Worm (Caenorhabditis elegans) whole organism, mixed stage, embryonic: Measurements from ENCODE around the gene eelo-1.

Experiments
- bed-3 ChIP-seq: fragments of 200-800 bp; sonication (Bioruptor generic); optimal IDR thresholded peaks from 3 replicates; lab custom pipeline; 2018; ENCODE audit warnings: mild to moderate bottlenecking, missing genetic modification characterization, moderate library complexity, missing compliant biosample characterization
- blmp-1 ChIP-seq: fragments of 150-350 bp; optimal IDR thresholded peaks from 2 replicates; lab custom pipeline; 2014; ENCODE audit warnings: missing biosample characterization, missing genetic modification characterization
- ceh-39 ChIP-seq: fragments of 150-350 bp; optimal IDR thresholded peaks from 2 replicates; lab custom pipeline; 2014; ENCODE audit warnings: missing biosample characterization, missing genetic modification characterization
- ceh-43 ChIP-seq: fragments of 200-800 bp; sonication (Bioruptor generic); optimal IDR thresholded peaks from 2 replicates; lab custom pipeline; 2018; ENCODE audit warnings: mild to moderate bottlenecking, missing genetic modification characterization, moderate library complexity, missing compliant biosample characterization
- ces-1 ChIP-seq: fragments of 150-350 bp; optimal IDR thresholded peaks from 2 replicates; lab custom pipeline; 2014; ENCODE audit warnings: missing biosample characterization, missing genetic modification reagents, missing genetic modification characterization
- cnd-1 ChIP-seq: fragments of 200-800 bp; sonication (Bioruptor generic); optimal IDR thresholded peaks from 2 replicates; lab custom pipeline; 2018; ENCODE audit warnings: mild to moderate bottlenecking, missing genetic modification characterization, missing compliant biosample characterization
- elt-1 ChIP-seq: sonication (generic microtip); optimal IDR thresholded peaks from 2 replicates; lab custom pipeline; 2017; ENCODE audit warnings: missing genetic modification characterization, mild to moderate bottlenecking, missing compliant biosample characterization, antibody characterized with exemption, moderate library complexity, borderline replicate concordance; ENCODE audit not compliant: insufficient read depth
- ham-2 ChIP-seq: fragments of 200-800 bp; sonication (Bioruptor generic); optimal IDR thresholded peaks from 2 replicates; lab custom pipeline; 2018; ENCODE audit warnings: mild to moderate bottlenecking, missing genetic modification characterization, missing compliant biosample characterization
- hlh-1 ChIP-seq: fragments of 150-350 bp; optimal IDR thresholded peaks from 2 replicates; lab custom pipeline; 2014; ENCODE audit warnings: missing biosample characterization, missing genetic modification reagents, missing genetic modification characterization
- lin-13 ChIP-seq: fragments of 150-350 bp; optimal IDR thresholded peaks from 2 replicates; lab custom pipeline; 2014; ENCODE audit warnings: missing biosample characterization, missing genetic modification characterization
- lin-32 ChIP-seq: fragments of 200-800 bp; sonication (Bioruptor generic); optimal IDR thresholded peaks from 2 replicates; lab custom pipeline; 2018; ENCODE audit warnings: mild to moderate bottlenecking, missing genetic modification characterization, missing compliant biosample characterization
- lsy-2 ChIP-seq: fragments of 150-350 bp; optimal IDR thresholded peaks from 2 replicates; lab custom pipeline; 2014; ENCODE audit warnings: missing biosample characterization, missing genetic modification characterization
- mep-1 ChIP-seq: fragments of 150-350 bp; optimal IDR thresholded peaks from 2 replicates; lab custom pipeline; 2017; ENCODE audit warnings: missing biosample characterization, missing genetic modification reagents, missing genetic modification characterization, inconsistent platforms
- mls-2 ChIP-seq: sonication (generic microtip); optimal IDR thresholded peaks from 2 replicates; lab custom pipeline; 2016; ENCODE audit warnings: mild to moderate bottlenecking, missing genetic modification characterization, moderate library complexity, missing compliant biosample characterization
- nhr-12 ChIP-seq: fragments of 150-350 bp; optimal IDR thresholded peaks from 2 replicates; lab custom pipeline; 2014; ENCODE audit warnings: missing biosample characterization, missing genetic modification characterization
- nhr-2 ChIP-seq: fragments of 150-350 bp; optimal IDR thresholded peaks from 2 replicates; lab custom pipeline; 2014; ENCODE audit warnings: missing biosample characterization, missing genetic modification characterization
- nhr-237 ChIP-seq: fragments of 150-350 bp; optimal IDR thresholded peaks from 2 replicates; lab custom pipeline; 2014; ENCODE audit warnings: missing biosample characterization, missing genetic modification characterization
- nhr-28 ChIP-seq: fragments of 150-350 bp; optimal IDR thresholded peaks from 2 replicates; lab custom pipeline; 2014; ENCODE audit warnings: missing biosample characterization, missing genetic modification characterization
- nhr-76 ChIP-seq: sonication (generic microtip); optimal IDR thresholded peaks from 2 replicates; lab custom pipeline; 2017; ENCODE audit warnings: missing biosample characterization, missing genetic modification characterization
- pha-4 ChIP-seq: fragments of 150-350 bp; optimal IDR thresholded peaks from 2 replicates; lab custom pipeline; 2018; ENCODE audit warnings: missing biosample characterization, missing genetic modification reagents, missing genetic modification characterization
- sem-2 ChIP-seq: fragments of 200-800 bp; sonication (Bioruptor generic); optimal IDR thresholded peaks from 2 replicates; lab custom pipeline; 2018; ENCODE audit warnings: mild to moderate bottlenecking, missing genetic modification characterization, missing compliant biosample characterization
- sptf-1 ChIP-seq: sonication (generic microtip); optimal IDR thresholded peaks from 2 replicates; lab custom pipeline; 2017; ENCODE audit warnings: mild to moderate bottlenecking, missing genetic modification characterization, moderate library complexity, missing compliant biosample characterization
- tbx-8 ChIP-seq: fragments of 200-800 bp; sonication (Bioruptor generic); optimal IDR thresholded peaks from 2 replicates; lab custom pipeline; 2018; ENCODE audit warnings: mild to moderate bottlenecking, missing genetic modification characterization, moderate library complexity, missing compliant biosample characterization
- unc-120 ChIP-seq: sonication (generic microtip); optimal IDR thresholded peaks from 2 replicates; lab custom pipeline; 2017; ENCODE audit warnings: missing genetic modification characterization, missing compliant biosample characterization; ENCODE audit not compliant: poor library complexity, severe bottlenecking
- unc-39 ChIP-seq: fragments of 150-350 bp; optimal IDR thresholded peaks from 2 replicates; lab custom pipeline; 2014; ENCODE audit warnings: missing biosample characterization, missing genetic modification characterization
- unc-62 ChIP-seq: fragments of 150-350 bp; optimal IDR thresholded peaks from 2 replicates; lab custom pipeline; 2014; ENCODE audit warnings: missing biosample characterization, missing genetic modification reagents, missing genetic modification characterization
- zip-8 ChIP-seq: fragments of 150-350 bp; optimal IDR thresholded peaks from 2 replicates; lab custom pipeline; 2014; ENCODE audit warnings: missing biosample characterization, missing genetic modification characterization
- ztf-11 ChIP-seq: fragments of 150-350 bp; optimal IDR thresholded peaks from 2 replicates; lab custom pipeline; 2014; ENCODE audit warnings: missing biosample characterization, missing genetic modification characterization

eelo-1 gene

DNA sequence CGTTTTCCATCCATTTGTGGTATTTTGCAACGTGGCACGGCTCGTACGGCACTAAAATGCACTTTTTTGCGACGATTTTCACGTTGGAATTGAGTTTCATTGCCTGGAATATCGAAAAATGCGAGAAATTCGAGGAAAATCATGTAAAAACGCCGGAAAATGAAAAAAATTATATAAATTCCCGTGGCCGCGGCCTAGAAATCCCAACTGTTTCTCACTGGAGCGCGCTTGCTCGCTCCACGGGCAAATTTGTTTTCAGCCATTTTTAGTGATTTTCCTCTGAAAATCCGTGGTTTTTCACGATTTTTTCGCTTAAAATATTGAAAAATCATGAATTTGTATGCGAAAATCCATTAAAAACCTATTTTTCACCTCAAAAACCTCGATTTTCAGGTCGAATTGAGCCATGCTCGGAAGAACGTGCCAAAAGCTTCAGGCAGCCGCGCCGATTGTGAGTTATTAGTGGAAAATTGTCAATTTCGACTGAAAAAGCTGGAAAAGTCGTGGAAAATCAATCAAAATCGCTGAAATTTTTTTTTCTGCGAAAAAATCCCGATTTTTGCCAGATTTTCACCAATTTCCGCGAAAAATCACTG is 18.1 kb downstream of the eelo-1 start, which contains the start of the genes Y67D2.5 and cisd-3.2:
Gene Y67D2.5, minus strand, starts transcription at position 145 of the 596 bp plus-strand sequence.
Gene cisd-3.2, plus strand, starts transcription at position 394 of the 596 bp plus-strand sequence.
- TF ChIP-seq nhr-237 (peak; percentile 16), ces-1 (peak; percentile 3), pha-4 (tag; lab: Kevin White, UChicago) (no peak)

- TF ChIP-seq zip-8 (tag; lab: Kevin White, UChicago) (peak; percentile 74), mls-2 (tag; lab: Kevin White, UChicago) (no peak)
- TF ChIP-seq, all 35 proteins: peak for 1
These were observed 19.0 kb downstream of the eelo-1 start for ce11 chrIII:1539366-1539765.

DNA sequence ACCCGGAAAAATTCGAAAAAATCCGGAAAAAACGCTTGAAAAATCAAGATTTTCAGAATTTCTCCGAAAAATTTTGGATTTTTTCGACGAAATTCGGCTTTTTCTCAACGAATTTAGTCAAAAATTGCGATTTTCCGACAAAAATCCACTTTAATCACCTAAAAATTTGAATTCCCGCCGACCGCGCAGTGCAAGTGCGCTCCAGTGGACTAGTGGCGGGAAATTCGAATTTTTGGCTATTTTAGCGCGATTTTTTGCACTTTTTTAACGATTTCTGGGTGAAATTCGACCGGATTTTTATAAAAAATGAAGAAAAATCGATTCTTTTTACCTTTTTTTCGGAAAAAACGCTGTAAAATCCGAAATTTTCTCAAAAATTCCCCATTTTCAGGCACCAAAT is 23.9 kb downstream of the eelo-1 start:
- TF ChIP-seq blmp-1 (tag; lab: Kevin White, UChicago) (no peak), nhr-12 (tag; lab: Kevin White, UChicago) (no peak), unc-39 (tag; lab: Kevin White, UChicago) (no peak), mls-2 (tag; lab: Kevin White, UChicago) (no peak), tbx-8 (no peak), sptf-1 (tag; lab: Kevin White, UChicago) (no peak), ztf-11 (no peak), zip-8 (tag; lab: Kevin White, UChicago) (no peak), lin-32 (GFP tag; lab: Kevin White, UChicago) (no peak), ceh-43 (no peak), bed-3 (GFP tag; lab: Kevin White, UChicago) (no peak)

- TF ChIP-seq pha-4 (tag; lab: Kevin White, UChicago) = no peak
- peak; percentile 7 for TF ChIP-seq lsy-2 (tag; lab: Kevin White, UChicago)
- no peak for TF ChIP-seq sem-2 (GFP tag; lab: Kevin White, UChicago)
- no peak for TF ChIP-seq sptf-1 (tag; lab: Kevin White, UChicago)
These were observed 24.7 kb downstream of the eelo-1 start, which contains the start of gene mtg-1 for ce11 chrIII:1533615-1534014. Gene mtg-1 (plus strand): TSS chrIII:1533774.

- no peak for TF ChIP-seq cnd-1
- peak; percentile 25 for TF ChIP-seq lin-13 (tag; lab: Kevin White, UChicago)
- peak; percentile 24 for TF ChIP-seq ces-1
- TF ChIP-seq tbx-8 = no peak
- TF ChIP-seq unc-62 (GFP tag; lab: Kevin White, UChicago) = no peak
- no peak for TF ChIP-seq zip-8 (tag; lab: Kevin White, UChicago)
- peak; percentile 19 for TF ChIP-seq unc-120 (tag; lab: Kevin White, UChicago)
- TF ChIP-seq ztf-11 = no peak
- no peak for TF ChIP-seq ceh-43
- TF ChIP-seq nhr-76 (tag; lab: Kevin White, UChicago) = no peak
- TF ChIP-seq sptf-1 (tag; lab: Kevin White, UChicago) = no peak
- no peak for TF ChIP-seq nhr-2 (tag; lab: Kevin White, UChicago)
- no peak for TF ChIP-seq mls-2 (tag; lab: Kevin White, UChicago)
- no peak for TF ChIP-seq elt-1 (tag; lab: Kevin White, UChicago)
- TF ChIP-seq mep-1 (tag; lab: Kevin White, UChicago) = peak; percentile 46
- TF ChIP-seq lsy-2 (tag; lab: Kevin White, UChicago) = peak; percentile 45
These were observed 25.4 kb downstream of the eelo-1 start, which contains the start of gene snf-6 for ce11 chrIII:1532777-1533473. Gene snf-6 (minus strand): TSS chrIII:1532827.

DNA sequence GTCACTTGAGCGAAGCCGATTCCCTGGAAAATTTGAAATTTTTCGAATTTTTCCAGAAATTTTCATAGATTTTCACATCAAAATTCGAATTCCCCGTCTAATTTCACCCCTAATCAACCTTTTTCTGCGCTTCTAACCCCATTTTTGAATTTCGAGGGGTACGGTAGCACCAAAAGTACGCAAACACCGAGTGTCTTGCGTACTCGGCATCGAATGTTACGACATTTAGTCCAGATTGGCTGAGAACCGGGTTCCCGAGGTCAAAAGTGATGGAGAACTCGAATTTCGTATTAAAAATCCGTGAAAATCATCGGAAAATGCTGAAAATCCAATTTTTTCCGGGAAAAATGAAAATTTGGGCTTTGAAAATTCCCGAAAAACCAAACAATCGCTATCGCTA is 29.9 kb downstream of the eelo-1 start:
- TF ChIP-seq ztf-11 (no peak), lin-13 (tag; lab: Kevin White, UChicago) (no peak), nhr-2 (tag; lab: Kevin White, UChicago) (no peak), lsy-2 (tag; lab: Kevin White, UChicago) (peak; percentile 6)

- TF ChIP-seq cnd-1 (no peak), lsy-2 (tag; lab: Kevin White, UChicago) (peak; percentile 66), lin-13 (tag; lab: Kevin White, UChicago) (peak; percentile 12), lin-32 (GFP tag; lab: Kevin White, UChicago) (no peak), elt-1 (tag; lab: Kevin White, UChicago) (no peak), nhr-28 (tag; lab: Kevin White, UChicago) (no peak), hlh-1 (tag; lab: Kevin White, UChicago) (no peak), nhr-2 (tag; lab: Kevin White, UChicago) (no peak), sem-2 (GFP tag; lab: Kevin White, UChicago) (no peak), ceh-39 (tag; lab: Kevin White, UChicago) (no peak), mep-1 (tag; lab: Kevin White, UChicago) (no peak), ham-2 (GFP tag; lab: Kevin White, UChicago) (no peak)
These were observed 38.4 kb downstream of the eelo-1 start for ce11 chrIII:1519906-1520305.
